Fruit fly (Drosophila melanogaster): ENCODE results near the gene CG1958.

The CG1958 gene

dm6 chrX:7301351-7302328 lies 34.9 kb downstream of the CG1958 start:
- TF ChIP-seq CTCF (optimal IDR thresholded peaks at IDR 0.05): no peak
- no peak for TF ChIP-seq CG8478 (optimal IDR thresholded peaks at IDR 0.05)

- no peak for TF ChIP-seq CTCF (optimal IDR thresholded peaks at IDR 0.05)
- no peak for TF ChIP-seq CG8478 (optimal IDR thresholded peaks at IDR 0.05)
Measured at dm6 chrX:7302329-7302728, 35.6 kb downstream of the CG1958 start.

- TF ChIP-seq CTCF (optimal IDR thresholded peaks at IDR 0.05) (no peak), CG8478 (optimal IDR thresholded peaks at IDR 0.05) (no peak)
Measured at dm6 chrX:7303848-7304427, 37.2 kb downstream of the CG1958 start.

dm6 chrX:7304798-7305447 lies 38.2 kb downstream of the CG1958 start:
- TF ChIP-seq CG8478 (optimal IDR thresholded peaks at IDR 0.05) (no peak), CTCF (optimal IDR thresholded peaks at IDR 0.05) (no peak)

- TF ChIP-seq CTCF (optimal IDR thresholded peaks at IDR 0.05) (no peak), CG8478 (optimal IDR thresholded peaks at IDR 0.05) (no peak)
Measured at dm6 chrX:7305753-7306338, 39.1 kb downstream of the CG1958 start.

dm6 chrX:7306538-7307477 lies 40.1 kb downstream of the CG1958 start:
- TF ChIP-seq CG8478 (optimal IDR thresholded peaks at IDR 0.05) (no peak), CTCF (optimal IDR thresholded peaks at IDR 0.05) (no peak)

- TF ChIP-seq CG8478 (optimal IDR thresholded peaks at IDR 0.05) (no peak), CTCF (optimal IDR thresholded peaks at IDR 0.05) (peak in 1 of 2 experiments; percentile 21)
Measured at dm6 chrX:7307478-7308200, 40.9 kb downstream of the CG1958 start, which contains the start of gene brk. brk (plus strand) TSS chrX:7307939.

dm6 chrX:7308794-7309193 lies 42.1 kb downstream of the CG1958 start:
- TF ChIP-seq CTCF (optimal IDR thresholded peaks at IDR 0.05) (no peak), CG8478 (optimal IDR thresholded peaks at IDR 0.05) (no peak)

- TF ChIP-seq CG8478 (optimal IDR thresholded peaks at IDR 0.05) (no peak), CTCF (optimal IDR thresholded peaks at IDR 0.05) (no peak)
Measured at dm6 chrX:7312406-7312805, 45.7 kb downstream of the CG1958 start.

- no peak for TF ChIP-seq CG8478 (optimal IDR thresholded peaks at IDR 0.05)
- TF ChIP-seq CTCF (optimal IDR thresholded peaks at IDR 0.05): no peak
Measured at dm6 chrX:7315925-7316650, 49.4 kb downstream of the CG1958 start.

All from S2 (cell line).